Fruit fly (Drosophila melanogaster): Measurements from ENCODE around the gene btd.

The btd gene

dm6 chrX:9684697-9685567 is 9.1 kb upstream of the btd start (continued):
- TF ChIP-seq psq (GFP tag; optimal IDR thresholded peaks at IDR 0.05) (peak; percentile 58), chm (GFP tag; IDR thresholded peaks at IDR 0.05) (0 out of 2 replicates have a peak, but pooled peaks have one; percentile 37), Nf-YA (GFP tag; IDR thresholded peaks at IDR 0.05) (no peak), CG8089 (GFP tag; optimal IDR thresholded peaks at IDR 0.05) (no peak), CG3065 (GFP tag; optimal IDR thresholded peaks at IDR 0.05) (no peak), BEAF-32 (GFP tag; optimal IDR thresholded peaks at IDR 0.05) (peak; percentile 45), kni (GFP tag; optimal IDR thresholded peaks at IDR 0.05) (peak; percentile 53), corto (GFP tag; optimal IDR thresholded peaks at IDR 0.05) (peak; percentile 49), CG1832 (GFP tag; optimal IDR thresholded peaks at IDR 0.05) (peak; percentile 82), cas (GFP tag; IDR thresholded peaks at IDR 0.05) (no peak), CG32772 (GFP tag; IDR thresholded peaks at IDR 0.05) (peak; percentile 51; the same call in 1 of the 2 replicates), zen2 (GFP tag; IDR thresholded peaks at IDR 0.05; ENCODE audit: partially characterized antibody) (0 out of 3 replicates have a peak, but pooled peaks have one; percentile 15), pzg (GFP tag; optimal IDR thresholded peaks at IDR 0.05) (peak; percentile 20), CG15269 (tag; optimal IDR thresholded peaks at IDR 0.05) (no peak), ranshi (GFP tag; IDR thresholded peaks at IDR 0.05) (peak; percentile 10; the same call in 1 of the 2 replicates), PHDP (tag; optimal IDR thresholded peaks at IDR 0.05) (no peak), CG13775 (GFP tag; optimal IDR thresholded peaks at IDR 0.05) (peak; percentile 23), HmgZ (tag; optimal IDR thresholded peaks at IDR 0.05) (peak; percentile 55), CoRest (tag; optimal IDR thresholded peaks at IDR 0.05) (peak; percentile 7), MESR4 (GFP tag; optimal IDR thresholded peaks at IDR 0.05) (peak; percentile 9), CG31441 (GFP tag; IDR thresholded peaks at IDR 0.05) (0 out of 2 replicates have a peak, but pooled peaks have one; percentile 13), nom (GFP tag; optimal IDR thresholded peaks at IDR 0.05) (peak; percentile 84), Bteb2 (GFP tag; optimal IDR thresholded peaks at IDR 0.05) (no peak), CG4404 (GFP tag; IDR thresholded peaks at IDR 0.05) (no peak), E2f2 (GFP tag; IDR thresholded peaks at IDR 0.05) (no peak), CG17568 (GFP tag; optimal IDR thresholded peaks at IDR 0.05) (no peak), Vsx1 (GFP tag; optimal IDR thresholded peaks at IDR 0.05) (no peak), ro (GFP tag; IDR thresholded peaks at IDR 0.05) (no peak), CG2678 (tag; optimal IDR thresholded peaks at IDR 0.05) (no peak), chinmo (GFP tag; IDR thresholded peaks at IDR 0.05; ENCODE audit: partially characterized antibody) (peak; percentile 69; the same call in 3 of the 4 replicates), CG17612 (GFP tag; IDR thresholded peaks at IDR 0.05) (no peak), CG12155 (GFP tag; optimal IDR thresholded peaks at IDR 0.05) (peak; percentile 99), Six4 (GFP tag; optimal IDR thresholded peaks at IDR 0.05) (no peak), CG8924 (tag; optimal IDR thresholded peaks at IDR 0.05) (peak; percentile 0), CG2199 (GFP tag; IDR thresholded peaks at IDR 0.05) (0 out of 3 replicates have a peak, but pooled peaks have one; percentile 35), sqz (GFP tag; optimal IDR thresholded peaks at IDR 0.05) (peak; percentile 56), CG12659 (GFP tag; optimal IDR thresholded peaks at IDR 0.05) (peak; percentile 58), Eip74EF (GFP tag; optimal IDR thresholded peaks at IDR 0.05) (peak in 1 of 2 experiments; percentile 90), al (GFP tag; IDR thresholded peaks at IDR 0.05) (no peak), CG3847 (GFP tag; IDR thresholded peaks at IDR 0.05) (no peak), CG4617 (GFP tag; optimal IDR thresholded peaks at IDR 0.05; ENCODE audit: borderline replicate concordance) (peak; percentile 44), CG15479 (GFP tag; optimal IDR thresholded peaks at IDR 0.05) (peak; percentile 50), CG12299 (tag; optimal IDR thresholded peaks at IDR 0.05) (no peak), stwl (tag; optimal IDR thresholded peaks at IDR 0.05) (peak; percentile 11), CG31388 (GFP tag; optimal IDR thresholded peaks at IDR 0.05) (no peak), CG10321 (GFP tag; IDR thresholded peaks at IDR 0.05) (peak; percentile 92), CG12071 (GFP tag; optimal IDR thresholded peaks at IDR 0.05) (no peak)
